Fruit fly (Drosophila melanogaster): ENCODE measurements around the gene CG17648.

dm6 chr2L:1783762-1784161 is 31.7 kb downstream of the CG17648 start, which contains the start of gene Gr22e:
- TF ChIP-seq tio (GFP tag; optimal IDR thresholded peaks at IDR 0.05) (no peak), fd96Cb (tag; optimal IDR thresholded peaks at IDR 0.05) (no peak), psq (GFP tag; optimal IDR thresholded peaks at IDR 0.05) (no peak), twi (tag; optimal IDR thresholded peaks at IDR 0.05) (no peak), CG1647 (GFP tag; optimal IDR thresholded peaks at IDR 0.05) (no peak), Hr39 (optimal IDR thresholded peaks at IDR 0.05) (no peak)
